Fruit fly (Drosophila melanogaster): Measurements from ENCODE around the gene CG14511.

The CG14511 gene

DNA sequence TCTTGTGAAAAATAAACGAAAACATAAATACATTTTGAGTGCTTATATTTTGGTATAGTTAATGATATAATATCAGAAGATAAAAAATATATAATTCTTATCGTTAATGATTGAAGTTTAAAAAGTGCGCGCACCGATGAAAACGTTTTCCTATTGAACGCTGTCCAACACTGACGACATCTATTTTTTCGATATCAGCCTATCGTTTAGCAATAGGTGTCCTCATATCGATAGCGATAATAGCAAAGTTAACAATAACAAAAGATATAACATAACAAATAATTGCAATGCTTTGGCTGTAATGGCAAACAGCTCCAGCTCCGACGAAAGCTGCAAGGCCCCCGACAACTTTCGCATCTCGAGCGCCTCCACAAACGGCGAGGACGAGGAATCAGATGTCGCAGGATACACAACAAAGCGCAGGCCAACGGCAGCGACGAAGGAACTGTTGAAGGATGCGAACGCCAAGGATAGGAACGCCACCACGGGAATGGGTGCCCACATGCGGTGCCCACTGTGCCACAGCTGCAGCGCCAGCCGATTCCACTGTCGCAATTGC is 30.4 kb downstream of the CG14511 start, which contains the start of gene Atg14:
Atg14 (plus strand) TSS at position 225 of the 559 bp plus-strand sequence.
- TF ChIP-seq CG5204 (GFP tag; optimal IDR thresholded peaks at IDR 0.05) = no peak
- peak; percentile 58 for TF ChIP-seq Mnt (GFP tag; optimal IDR thresholded peaks at IDR 0.05)
- TF ChIP-seq CG14711 (tag; optimal IDR thresholded peaks at IDR 0.05) = peak; percentile 34
- TF ChIP-seq CG1620 (GFP tag; optimal IDR thresholded peaks at IDR 0.05) = peak; percentile 12
- no peak for TF ChIP-seq toe (GFP tag; optimal IDR thresholded peaks at IDR 0.05)
- no peak for TF ChIP-seq kay (GFP tag; ENCODE audit: borderline replicate concordance)
- TF ChIP-seq pad (GFP tag; optimal IDR thresholded peaks at IDR 0.05) = peak; percentile 52
- no peak for TF ChIP-seq ovo (GFP tag; optimal IDR thresholded peaks at IDR 0.05)
- TF ChIP-seq Crg-1 (GFP tag; optimal IDR thresholded peaks at IDR 0.05) = peak; percentile 40
- TF ChIP-seq CG12768 (GFP tag; optimal IDR thresholded peaks at IDR 0.05) = peak; percentile 44
- no peak for TF ChIP-seq tj (GFP tag; optimal IDR thresholded peaks at IDR 0.05)
- TF ChIP-seq CG7045 (GFP tag; optimal IDR thresholded peaks at IDR 0.05) = no peak
- TF ChIP-seq CG33017 (tag; optimal IDR thresholded peaks at IDR 0.05) = peak; percentile 12
- no peak for TF ChIP-seq cnc (optimal IDR thresholded peaks at IDR 0.05)
- TF ChIP-seq CG7101 (tag; optimal IDR thresholded peaks at IDR 0.05) = peak; percentile 57
- TF ChIP-seq Hr96 (GFP tag; optimal IDR thresholded peaks at IDR 0.05) = peak; percentile 40
- TF ChIP-seq CG11617 (GFP tag; optimal IDR thresholded peaks at IDR 0.05) = no peak
- TF ChIP-seq cic (GFP tag; optimal IDR thresholded peaks at IDR 0.05) = peak; percentile 37
- TF ChIP-seq Clk (GFP tag; optimal IDR thresholded peaks at IDR 0.05) = no peak
- peak; percentile 47 for TF ChIP-seq bab1 (GFP tag; optimal IDR thresholded peaks at IDR 0.05)

DNA sequence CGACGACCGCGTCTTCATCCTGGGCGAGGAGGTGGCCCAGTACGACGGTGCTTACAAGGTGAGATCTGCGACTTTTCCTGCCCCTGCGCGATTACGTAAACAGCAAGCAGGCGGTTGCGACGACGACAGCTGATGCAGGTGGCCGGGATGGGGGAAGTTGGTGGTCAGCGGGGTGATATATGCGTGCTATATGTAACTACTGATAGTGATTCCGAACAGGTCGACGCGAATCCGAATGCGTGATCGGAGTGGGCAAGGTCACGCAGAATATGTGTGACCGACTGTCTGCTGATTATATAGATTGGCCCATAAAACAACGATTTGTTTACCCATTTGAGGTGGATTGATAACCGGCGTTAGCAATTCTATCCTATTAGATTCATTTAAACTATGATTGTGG is 33.3 kb downstream of the CG14511 start:
- TF ChIP-seq CG11617 (GFP tag; optimal IDR thresholded peaks at IDR 0.05) (no peak), tj (GFP tag; optimal IDR thresholded peaks at IDR 0.05) (no peak), ovo (GFP tag; optimal IDR thresholded peaks at IDR 0.05) (no peak), cnc (optimal IDR thresholded peaks at IDR 0.05) (no peak)

DNA sequence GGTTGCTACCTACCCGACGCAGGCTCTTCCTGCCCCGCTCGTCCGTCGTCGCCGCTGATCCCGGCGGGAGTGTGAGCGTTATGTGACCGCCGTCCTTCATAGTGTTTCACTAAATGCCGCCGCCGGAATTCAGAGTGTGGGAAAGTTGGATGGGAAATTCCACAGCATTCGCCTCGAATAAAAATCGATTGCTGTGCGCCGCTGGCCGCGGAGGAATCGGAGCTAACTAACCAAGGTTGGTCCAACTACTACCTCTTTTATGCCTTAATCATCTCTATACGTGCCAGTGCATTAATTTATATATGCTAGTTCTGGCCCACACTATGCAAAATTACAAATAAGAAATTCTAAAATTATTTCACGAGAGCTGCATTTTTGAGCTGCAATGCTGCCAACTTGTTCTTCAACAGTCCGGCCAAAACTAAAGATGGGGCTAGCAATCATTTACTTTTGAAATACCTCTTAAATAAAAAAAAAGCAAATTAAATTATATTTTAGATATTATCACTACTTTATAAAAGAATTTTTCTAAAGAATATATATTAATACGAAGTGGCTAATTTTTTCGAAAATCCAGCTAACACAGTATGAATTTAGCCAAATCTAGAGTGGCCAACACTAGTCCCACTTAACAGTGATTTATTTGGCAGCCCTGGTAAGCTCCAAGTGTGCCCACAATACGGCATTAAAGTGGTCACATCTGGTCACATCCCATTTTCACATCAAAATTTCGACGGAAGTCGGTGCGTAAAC is 34.1 kb downstream of the CG14511 start, which contains the start of the genes alpha-Man-Ib and Pdhb:
alpha-Man-Ib (minus strand) TSS at position 425 of the 753 bp plus-strand sequence.
Pdhb (plus strand) TSS at position 674 of the 753 bp plus-strand sequence.
- TF ChIP-seq pad (GFP tag; optimal IDR thresholded peaks at IDR 0.05) (peak; percentile 56), tj (GFP tag; optimal IDR thresholded peaks at IDR 0.05) (peak; percentile 63), CG33017 (tag; optimal IDR thresholded peaks at IDR 0.05) (peak; percentile 72), Mnt (GFP tag; optimal IDR thresholded peaks at IDR 0.05) (peak; percentile 71), CG1620 (GFP tag; optimal IDR thresholded peaks at IDR 0.05) (peak; percentile 64), cic (GFP tag; optimal IDR thresholded peaks at IDR 0.05) (peak; percentile 22), CG7045 (GFP tag; optimal IDR thresholded peaks at IDR 0.05) (peak; percentile 78), toe (GFP tag; optimal IDR thresholded peaks at IDR 0.05) (no peak), CG12768 (GFP tag; optimal IDR thresholded peaks at IDR 0.05) (peak; percentile 71), CG7101 (tag; optimal IDR thresholded peaks at IDR 0.05) (peak; percentile 85), CG14711 (tag; optimal IDR thresholded peaks at IDR 0.05) (peak; percentile 74), kay (GFP tag; ENCODE audit: borderline replicate concordance) (no peak), Hr96 (GFP tag; optimal IDR thresholded peaks at IDR 0.05) (peak; percentile 41), CG5204 (GFP tag; optimal IDR thresholded peaks at IDR 0.05) (no peak), ovo (GFP tag; optimal IDR thresholded peaks at IDR 0.05) (peak; percentile 60), bab1 (GFP tag; optimal IDR thresholded peaks at IDR 0.05) (peak; percentile 78), Crg-1 (GFP tag; optimal IDR thresholded peaks at IDR 0.05) (peak; percentile 59), Clk (GFP tag; optimal IDR thresholded peaks at IDR 0.05) (peak; percentile 50), cnc (optimal IDR thresholded peaks at IDR 0.05) (no peak), CG11617 (GFP tag; optimal IDR thresholded peaks at IDR 0.05) (peak; percentile 73)

DNA sequence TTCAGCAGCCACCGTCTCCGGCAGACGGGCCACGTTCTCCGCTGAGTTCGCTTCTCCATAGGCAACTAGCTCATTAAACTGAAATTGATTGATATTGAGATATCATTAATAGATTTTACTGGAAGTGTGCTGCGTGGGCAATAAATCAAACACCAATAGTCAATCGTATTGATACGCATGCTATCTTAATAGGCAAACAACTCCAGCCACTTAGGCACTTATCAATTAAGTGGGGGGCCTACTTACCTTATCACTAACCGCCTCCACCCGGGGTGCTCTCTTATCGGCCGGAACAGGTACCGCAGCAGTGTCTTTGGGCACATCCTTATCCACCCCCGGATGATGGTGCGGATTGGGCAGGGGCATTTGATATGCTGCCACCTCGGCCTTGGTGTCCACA is 34.9 kb downstream of the CG14511 start:
- TF ChIP-seq kay (GFP tag; ENCODE audit: borderline replicate concordance) (no peak), CG33017 (tag; optimal IDR thresholded peaks at IDR 0.05) (peak; percentile 9), cic (GFP tag; optimal IDR thresholded peaks at IDR 0.05) (peak; percentile 60)

DNA sequence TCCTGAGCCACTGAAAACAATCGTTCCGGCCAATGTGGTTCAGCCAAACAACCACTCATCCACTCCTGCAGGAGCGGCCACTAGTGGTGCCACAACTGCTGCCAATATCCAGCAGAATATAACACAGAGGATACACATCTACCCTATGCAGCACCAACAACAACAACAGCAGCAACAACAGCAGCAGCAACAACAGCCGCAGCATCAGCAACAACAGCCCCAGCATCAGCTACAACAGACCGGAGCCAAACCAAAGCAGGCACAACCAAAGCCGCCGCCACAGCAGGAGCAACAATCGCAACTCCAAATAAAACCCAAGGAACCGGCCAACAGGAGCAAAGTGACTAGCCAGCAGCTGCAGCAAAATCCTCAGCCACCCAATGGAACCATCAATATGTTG is 43.5 kb downstream of the CG14511 start:
- no peak for TF ChIP-seq Clk (GFP tag; optimal IDR thresholded peaks at IDR 0.05)
- TF ChIP-seq CG11617 (GFP tag; optimal IDR thresholded peaks at IDR 0.05) = no peak
- no peak for TF ChIP-seq tj (GFP tag; optimal IDR thresholded peaks at IDR 0.05)
- TF ChIP-seq CG7101 (tag; optimal IDR thresholded peaks at IDR 0.05) = no peak
- no peak for TF ChIP-seq toe (GFP tag; optimal IDR thresholded peaks at IDR 0.05)
- TF ChIP-seq cic (GFP tag; optimal IDR thresholded peaks at IDR 0.05) = no peak
- no peak for TF ChIP-seq bab1 (GFP tag; optimal IDR thresholded peaks at IDR 0.05)
- TF ChIP-seq CG33017 (tag; optimal IDR thresholded peaks at IDR 0.05) = no peak
- TF ChIP-seq cnc (optimal IDR thresholded peaks at IDR 0.05) = no peak
- TF ChIP-seq CG5204 (GFP tag; optimal IDR thresholded peaks at IDR 0.05) = no peak
- no peak for TF ChIP-seq kay (GFP tag; ENCODE audit: borderline replicate concordance)
- TF ChIP-seq CG1620 (GFP tag; optimal IDR thresholded peaks at IDR 0.05) = no peak
- no peak for TF ChIP-seq CG7045 (GFP tag; optimal IDR thresholded peaks at IDR 0.05)
- no peak for TF ChIP-seq CG14711 (tag; optimal IDR thresholded peaks at IDR 0.05)
- no peak for TF ChIP-seq CG12768 (GFP tag; optimal IDR thresholded peaks at IDR 0.05)

DNA sequence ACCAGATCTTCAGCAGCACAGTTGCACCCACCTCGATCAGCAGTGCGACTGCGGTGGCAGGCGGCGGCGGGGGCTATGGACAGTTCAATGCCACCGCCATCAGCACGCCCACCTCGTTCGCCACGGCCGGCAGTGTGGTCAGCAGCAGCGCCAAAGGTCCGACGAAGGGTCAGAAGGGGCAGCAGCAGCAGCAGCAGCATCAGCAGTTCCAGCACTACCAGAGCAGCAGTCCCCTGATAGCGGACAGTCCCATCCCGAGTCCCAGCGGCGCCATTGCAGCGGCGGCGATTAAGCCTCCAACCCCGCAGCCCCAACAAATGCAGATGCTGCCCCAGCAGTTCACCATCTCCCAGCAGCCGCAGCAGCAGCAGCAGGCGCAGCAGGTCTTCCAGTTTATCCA is 48.7 kb downstream of the CG14511 start:
- TF ChIP-seq Crg-1 (GFP tag; optimal IDR thresholded peaks at IDR 0.05) (no peak), Clk (GFP tag; optimal IDR thresholded peaks at IDR 0.05) (no peak), Mnt (GFP tag; optimal IDR thresholded peaks at IDR 0.05) (no peak), CG5204 (GFP tag; optimal IDR thresholded peaks at IDR 0.05) (no peak), CG12768 (GFP tag; optimal IDR thresholded peaks at IDR 0.05) (no peak), tj (GFP tag; optimal IDR thresholded peaks at IDR 0.05) (no peak), ovo (GFP tag; optimal IDR thresholded peaks at IDR 0.05) (no peak), bab1 (GFP tag; optimal IDR thresholded peaks at IDR 0.05) (no peak), CG11617 (GFP tag; optimal IDR thresholded peaks at IDR 0.05) (no peak), CG14711 (tag; optimal IDR thresholded peaks at IDR 0.05) (no peak)

Data from whole organism, adult.